Worm (Caenorhabditis elegans) whole organism, young adult: ENCODE data around the gene F47B7.4.

Source experiments
- B0261.1 ChIP-seq: sonication (generic microtip); optimal IDR thresholded peaks from 2 replicates; lab custom pipeline; 2016; ENCODE audit warnings: mild to moderate bottlenecking, missing genetic modification characterization, moderate library complexity, missing compliant biosample characterization
- D2030.7 ChIP-seq: fragments of 200-800 bp; sonication (Bioruptor generic); IDR thresholded peaks from 2 replicates; pipeline ENCODE4 v1.3.6; 2022; ENCODE audit warnings: missing genetic modification reagents, missing genetic modification characterization, missing compliant biosample characterization
- F10E7.11 ChIP-seq: sonication (generic microtip); optimal IDR thresholded peaks from 2 replicates; lab custom pipeline; 2017; ENCODE audit warnings: mild to moderate bottlenecking, missing genetic modification characterization, moderate library complexity, missing compliant biosample characterization
- Y56A3A.18 ChIP-seq: fragments of 200-800 bp; sonication (Bioruptor generic); IDR thresholded peaks from 2 replicates; pipeline ENCODE4 v1.3.6; 2022; ENCODE audit warnings: missing genetic modification reagents, missing genetic modification characterization, missing compliant biosample characterization
- Y95B8A.8 ChIP-seq: fragments of 200-800 bp; sonication (Bioruptor generic); IDR thresholded peaks from 2 replicates; pipeline ENCODE4 v1.3.6; 2022; ENCODE audit warnings: missing genetic modification reagents, missing genetic modification characterization, missing compliant biosample characterization
- akir-1 ChIP-seq: fragments of 200-800 bp; sonication (Bioruptor generic); optimal IDR thresholded peaks from 2 replicates; lab custom pipeline; 2018; ENCODE audit warnings: mild to moderate bottlenecking, missing genetic modification characterization, moderate library complexity, missing compliant biosample characterization
- athp-1 ChIP-seq: sonication (generic microtip); optimal IDR thresholded peaks from 2 replicates; lab custom pipeline; 2017; ENCODE audit warnings: mild to moderate bottlenecking, missing genetic modification characterization, missing compliant biosample characterization
- bed-1 ChIP-seq: fragments of 200-800 bp; sonication (Bioruptor generic); IDR thresholded peaks from 2 replicates; pipeline ENCODE4 v1.3.6; 2022; ENCODE audit warnings: missing genetic modification reagents, missing genetic modification characterization, missing compliant biosample characterization
- die-1 ChIP-seq: sonication (generic microtip); optimal IDR thresholded peaks from 2 replicates; lab custom pipeline; 2016; ENCODE audit warnings: missing genotype, mild to moderate bottlenecking, missing genetic modification characterization, missing compliant biosample characterization
- egl-44 ChIP-seq: fragments of 200-800 bp; sonication (Bioruptor generic); IDR thresholded peaks from 2 replicates; pipeline ENCODE4 v1.3.6; 2022; ENCODE audit warnings: missing genetic modification reagents, missing genetic modification characterization, missing compliant biosample characterization
- let-526 ChIP-seq: fragments of 200-800 bp; sonication (Bioruptor generic); IDR thresholded peaks from 2 replicates; pipeline ENCODE4 v1.3.6; 2022; ENCODE audit warnings: missing genetic modification reagents, missing genetic modification characterization, missing compliant biosample characterization
- lin-26 ChIP-seq: fragments of 200-800 bp; sonication (Bioruptor generic); IDR thresholded peaks from 2 replicates; pipeline ENCODE4 v1.3.6; 2022; ENCODE audit warnings: missing genetic modification reagents, missing genetic modification characterization, missing compliant biosample characterization
- lsy-27 ChIP-seq: sonication (generic microtip); optimal IDR thresholded peaks from 2 replicates; lab custom pipeline; 2017; ENCODE audit warnings: missing genetic modification characterization, mild to moderate bottlenecking, missing compliant biosample characterization, antibody characterized with exemption, missing genotype, borderline replicate concordance; ENCODE audit not compliant: insufficient read depth
- madf-3 ChIP-seq: fragments of 200-800 bp; sonication (Bioruptor generic); IDR thresholded peaks from 2 replicates; pipeline ENCODE4 v1.3.6; 2022; ENCODE audit warnings: missing genetic modification reagents, missing genetic modification characterization, missing compliant biosample characterization
- mes-4 ChIP-seq: sonication (generic microtip); optimal IDR thresholded peaks from 2 replicates; lab custom pipeline; 2016; ENCODE audit warnings: missing genotype, missing genetic modification characterization, missing compliant biosample characterization
- nfya-2 ChIP-seq: fragments of 200-800 bp; sonication (Bioruptor generic); IDR thresholded peaks from 2 replicates; pipeline ENCODE4 v1.3.6; 2022; ENCODE audit warnings: missing genetic modification reagents, missing genetic modification characterization, missing compliant biosample characterization
- nhr-27 ChIP-seq: fragments of 200-800 bp; sonication (Bioruptor generic); optimal IDR thresholded peaks from 2 replicates; lab custom pipeline; 2018; ENCODE audit warnings: mild to moderate bottlenecking, missing genetic modification characterization, moderate library complexity, missing compliant biosample characterization
- pbrm-1 ChIP-seq: fragments of 200-800 bp; sonication (Bioruptor generic); IDR thresholded peaks from 2 replicates; pipeline ENCODE4 v1.3.6; 2022; ENCODE audit warnings: missing genetic modification reagents, missing genetic modification characterization, missing compliant biosample characterization
- rcor-1 ChIP-seq: fragments of 200-800 bp; sonication (Bioruptor generic); IDR thresholded peaks from 2 replicates; pipeline ENCODE4 v1.3.6; 2022; ENCODE audit warnings: missing genetic modification reagents, missing genetic modification characterization, missing compliant biosample characterization
- rec-8 ChIP-seq, 2 experiments: sonication (generic microtip); optimal IDR thresholded peaks; 2 replicates each; lab custom pipeline; 2016; ENCODE audit warnings: mild to moderate bottlenecking in 2 of 2, missing genetic modification characterization in 2 of 2, missing genetic modification reagents in 2 of 2, missing genotype in 2 of 2, missing biosample characterization in 1 of 2, missing compliant biosample characterization in 1 of 2, moderate library complexity in 1 of 2
- repo-1 ChIP-seq: sonication (generic microtip); optimal IDR thresholded peaks from 2 replicates; lab custom pipeline; 2017; ENCODE audit warnings: mild to moderate bottlenecking, missing genetic modification characterization, missing compliant biosample characterization
- somi-1 ChIP-seq: fragments of 200-800 bp; sonication (Bioruptor generic); optimal IDR thresholded peaks from 2 replicates; lab custom pipeline; 2018; ENCODE audit warnings: mild to moderate bottlenecking, missing genetic modification characterization, missing compliant biosample characterization
- zfh-2 ChIP-seq: fragments of 200-800 bp; sonication (Bioruptor generic); conservative IDR thresholded peaks from 2 replicates; pipeline ENCODE4 v1.3.6; 2022; ENCODE audit warnings: missing genetic modification reagents, missing genetic modification characterization, missing compliant biosample characterization
- ztf-25 ChIP-seq: fragments of 200-800 bp; sonication (Bioruptor generic); IDR thresholded peaks from 2 replicates; pipeline ENCODE4 v1.3.6; 2022; ENCODE audit warnings: missing genetic modification reagents, missing genetic modification characterization, missing compliant biosample characterization

Gene F47B7.4

DNA sequence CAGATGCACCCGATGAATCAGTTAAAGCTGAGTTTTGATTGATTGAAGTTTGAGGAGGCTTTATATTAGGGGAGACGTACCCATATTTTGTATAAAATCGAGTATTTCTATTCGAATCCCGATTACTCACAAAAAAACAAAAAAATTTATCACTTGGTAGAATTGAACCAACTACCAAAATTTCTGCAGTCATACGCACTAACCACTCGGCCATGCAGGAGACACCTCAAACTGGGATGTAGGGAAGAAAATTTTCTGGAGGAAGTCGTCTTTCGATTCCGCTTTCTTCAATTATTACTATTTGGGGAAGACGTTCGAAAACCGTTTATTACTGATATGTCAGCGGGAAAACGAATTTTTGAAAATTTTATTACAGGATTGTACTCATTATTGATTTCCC, 43.9 kb downstream of the F47B7.4 start:
- TF ChIP-seq egl-44 (GFP tag; lab: Robert Waterston, UW) (peak; percentile 56; the same call in 1 of the 2 replicates), lin-26 (GFP tag; lab: Robert Waterston, UW) (peak; percentile 42; the same call in 1 of the 2 replicates), pbrm-1 (GFP tag; lab: Robert Waterston, UW) (0 out of 2 replicates have a peak, but pooled peaks have one; percentile 13), ztf-25 (GFP tag; lab: Robert Waterston, UW) (peak; percentile 74; the same call in 1 of the 2 replicates), D2030.7 (GFP tag; lab: Robert Waterston, UW) (peak; percentile 25; the same call in 1 of the 2 replicates), Y56A3A.18 (GFP tag; lab: Robert Waterston, UW) (0 out of 2 replicates have a peak, but pooled peaks have one; percentile 17), rcor-1 (GFP tag; lab: Robert Waterston, UW) (0 out of 2 replicates have a peak, but pooled peaks have one; percentile 12)
- TF ChIP-seq, all 124 proteins: peak for 7; not testable (repeated sequence) for 117

DNA sequence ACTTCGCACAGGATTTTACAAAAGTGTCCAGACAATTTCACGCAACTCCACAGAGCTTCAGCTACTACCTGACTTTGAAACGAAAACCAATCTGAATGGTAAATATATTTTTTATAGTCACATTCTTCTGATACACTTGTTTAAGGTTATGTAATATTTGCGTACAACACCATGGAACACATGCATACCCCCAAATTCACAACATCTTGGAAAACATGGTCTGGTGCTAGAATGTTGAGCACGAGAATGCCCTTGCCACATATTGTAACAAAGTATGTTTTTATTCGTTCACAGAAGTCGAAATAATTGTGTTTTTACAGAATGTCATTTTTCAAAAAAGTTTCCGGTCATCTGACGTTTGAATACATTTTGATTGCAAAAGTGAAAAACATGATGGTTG, 50.6 kb downstream of the F47B7.4 start:
- TF ChIP-seq akir-1 (GFP tag; lab: Kevin White, UChicago) (no peak), rcor-1 (GFP tag; lab: Robert Waterston, UW) (no peak), nfya-2 (no peak), mes-4 (no peak), lsy-27 (tag; lab: Kevin White, UChicago) (no peak), B0261.1 (tag; lab: Kevin White, UChicago) (no peak), F10E7.11 (tag; lab: Kevin White, UChicago) (no peak), nhr-27 (tag; lab: Kevin White, UChicago) (no peak), athp-1 (no peak), die-1 (tag; lab: Kevin White, UChicago) (no peak), bed-1 (GFP tag; lab: Robert Waterston, UW) (no peak), zfh-2 (GFP tag; lab: Robert Waterston, UW) (no peak), Y95B8A.8 (GFP tag; lab: Robert Waterston, UW) (no peak), D2030.7 (GFP tag; lab: Robert Waterston, UW) (no peak), somi-1 (no peak), madf-3 (GFP tag; lab: Robert Waterston, UW) (no peak), let-526 (GFP tag; lab: Robert Waterston, UW) (no peak), rec-8 (tag; optimal IDR thresholded peaks at IDR 0.05; lab: Kevin White, UChicago) (no peak), repo-1 (tag; lab: Kevin White, UChicago) (no peak)
